Worm (Caenorhabditis elegans) whole organism, L1 larva: ENCODE data around the gene C32D5.10.

Experiments
- C04F5.9 ChIP-seq: sonication (generic microtip); optimal IDR thresholded peaks from 2 replicates; lab custom pipeline; 2016; ENCODE audit warnings: missing genetic modification characterization, missing compliant biosample characterization
- C16A3.4 ChIP-seq: fragments of 150-350 bp; optimal IDR thresholded peaks from 2 replicates; lab custom pipeline; 2014; ENCODE audit warnings: missing biosample characterization, missing genetic modification characterization
- alr-1 ChIP-seq: fragments of 200-800 bp; sonication (Bioruptor generic); optimal IDR thresholded peaks from 2 replicates; lab custom pipeline; 2018; ENCODE audit warnings: borderline replicate concordance, mild to moderate bottlenecking, missing genetic modification characterization, missing compliant biosample characterization
- aly-2 ChIP-seq: fragments of 150-350 bp; optimal IDR thresholded peaks from 2 replicates; lab custom pipeline; 2014; ENCODE audit warnings: missing biosample characterization, missing genetic modification characterization
- ama-1 ChIP-seq: fragments of 150-350 bp; optimal IDR thresholded peaks from 2 replicates; lab custom pipeline; 2014
- blmp-1 ChIP-seq: fragments of 150-350 bp; optimal IDR thresholded peaks from 2 replicates; lab custom pipeline; 2014; ENCODE audit warnings: missing biosample characterization, missing genetic modification characterization
- ceh-82 ChIP-seq, 3 experiments: fragments of 150-350 bp in 1 of 3; sonication (generic microtip) in 2 of 3; optimal IDR thresholded peaks; 2 replicates each; lab custom pipeline; 2014 to 2017; ENCODE audit warnings: missing biosample characterization in 3 of 3, missing genetic modification characterization in 3 of 3
- dpl-1 ChIP-seq, 3 experiments: fragments of 150-350 bp in 2 of 3; sonication (generic microtip) in 1 of 3; optimal IDR thresholded peaks; 2 replicates each; lab custom pipeline; 2014 to 2017; ENCODE audit warnings: missing biosample characterization in 3 of 3, missing genetic modification characterization in 3 of 3, missing genetic modification reagents in 3 of 3
- dsc-1 ChIP-seq: sonication (generic microtip); optimal IDR thresholded peaks from 2 replicates; lab custom pipeline; 2016; ENCODE audit warnings: mild to moderate bottlenecking, missing genetic modification characterization, missing compliant biosample characterization
- efl-3 ChIP-seq: fragments of 200-800 bp; sonication (Bioruptor generic); optimal IDR thresholded peaks from 2 replicates; lab custom pipeline; 2018; ENCODE audit warnings: mild to moderate bottlenecking, missing genetic modification characterization, missing compliant biosample characterization
- elt-2 ChIP-seq: sonication (generic microtip); optimal IDR thresholded peaks from 2 replicates; lab custom pipeline; 2016; ENCODE audit warnings: missing genetic modification characterization, mild to moderate bottlenecking, inconsistent platforms, missing compliant biosample characterization, missing genetic modification reagents
- fkh-10 ChIP-seq: sonication (generic microtip); optimal IDR thresholded peaks from 2 replicates; lab custom pipeline; 2017; ENCODE audit warnings: missing biosample characterization, missing genetic modification reagents, missing genetic modification characterization
- fkh-8 ChIP-seq: sonication (generic microtip); optimal IDR thresholded peaks from 2 replicates; lab custom pipeline; 2016; ENCODE audit warnings: mild to moderate bottlenecking, missing genetic modification characterization, missing compliant biosample characterization
- fos-1 ChIP-seq: fragments of 150-350 bp; optimal IDR thresholded peaks from 2 replicates; lab custom pipeline; 2014; ENCODE audit warnings: missing biosample characterization, missing genetic modification characterization
- grh-1 ChIP-seq: fragments of 200-800 bp; sonication (Bioruptor generic); IDR thresholded peaks from 2 replicates; pipeline ENCODE4 v1.3.6; 2022; ENCODE audit warnings: missing genetic modification reagents, missing genetic modification characterization, missing compliant biosample characterization
- hpl-2 ChIP-seq: fragments of 150-350 bp; optimal IDR thresholded peaks from 2 replicates; lab custom pipeline; 2014; ENCODE audit warnings: missing biosample characterization, missing genetic modification reagents, missing genetic modification characterization
- isw-1 ChIP-seq: fragments of 200-800 bp; sonication (Bioruptor generic); IDR thresholded peaks from 2 replicates; pipeline ENCODE4 v1.3.6; 2022; ENCODE audit warnings: missing genetic modification characterization, missing compliant biosample characterization
- jun-1 ChIP-seq: fragments of 150-350 bp; optimal IDR thresholded peaks from 2 replicates; lab custom pipeline; 2014; ENCODE audit warnings: missing biosample characterization, missing genetic modification reagents, missing genetic modification characterization
- lin-13 ChIP-seq: fragments of 150-350 bp; optimal IDR thresholded peaks from 2 replicates; lab custom pipeline; 2014; ENCODE audit warnings: missing biosample characterization, missing genetic modification reagents, missing genetic modification characterization
- lir-3 ChIP-seq: sonication (generic microtip); optimal IDR thresholded peaks from 2 replicates; lab custom pipeline; 2016; ENCODE audit warnings: mild to moderate bottlenecking, missing genetic modification characterization, moderate library complexity, missing compliant biosample characterization; ENCODE audit not compliant: poor library complexity
- mab-9 ChIP-seq: fragments of 200-800 bp; sonication (Bioruptor generic); IDR thresholded peaks from 2 replicates; pipeline ENCODE4 v1.3.6; 2022; ENCODE audit warnings: missing genetic modification reagents, missing genetic modification characterization, missing compliant biosample characterization
- mdl-1 ChIP-seq, 2 experiments: fragments of 150-350 bp; optimal IDR thresholded peaks; 2 replicates each; lab custom pipeline; 2014 to 2017; ENCODE audit warnings: missing biosample characterization in 2 of 2, missing genetic modification characterization in 2 of 2, inconsistent platforms in 1 of 2
- mef-2 ChIP-seq: fragments of 150-350 bp; optimal IDR thresholded peaks from 2 replicates; lab custom pipeline; 2014; ENCODE audit warnings: missing biosample characterization, missing genetic modification characterization
- mep-1 ChIP-seq: fragments of 150-350 bp; optimal IDR thresholded peaks from 2 replicates; lab custom pipeline; 2014; ENCODE audit warnings: missing biosample characterization, missing genetic modification characterization
- nhr-11 ChIP-seq: fragments of 150-350 bp; optimal IDR thresholded peaks from 2 replicates; lab custom pipeline; 2014; ENCODE audit warnings: missing biosample characterization, missing genetic modification characterization
- nhr-12 ChIP-seq: sonication (generic microtip); optimal IDR thresholded peaks from 2 replicates; lab custom pipeline; 2017; ENCODE audit warnings: missing biosample characterization, missing genetic modification characterization
- nhr-20 ChIP-seq: sonication (generic microtip); optimal IDR thresholded peaks from 2 replicates; lab custom pipeline; 2016; ENCODE audit warnings: mild to moderate bottlenecking, missing genetic modification characterization, missing compliant biosample characterization
- nhr-237 ChIP-seq: fragments of 150-350 bp; optimal IDR thresholded peaks from 2 replicates; lab custom pipeline; 2014; ENCODE audit warnings: missing biosample characterization, missing genetic modification characterization
- nhr-28 ChIP-seq: fragments of 150-350 bp; optimal IDR thresholded peaks from 2 replicates; lab custom pipeline; 2014; ENCODE audit warnings: missing biosample characterization, missing genetic modification characterization
- nhr-47 ChIP-seq: sonication (generic microtip); optimal IDR thresholded peaks from 2 replicates; lab custom pipeline; 2016; ENCODE audit warnings: mild to moderate bottlenecking, missing genetic modification characterization, moderate library complexity, missing compliant biosample characterization
- nhr-76 ChIP-seq: sonication (generic microtip); optimal IDR thresholded peaks from 2 replicates; lab custom pipeline; 2017; ENCODE audit warnings: missing biosample characterization, missing genetic modification characterization
- nhr-77 ChIP-seq: fragments of 150-350 bp; optimal IDR thresholded peaks from 2 replicates; lab custom pipeline; 2014; ENCODE audit warnings: missing biosample characterization, missing genetic modification characterization
- nhr-84 ChIP-seq: sonication (generic microtip); optimal IDR thresholded peaks from 2 replicates; lab custom pipeline; 2017; ENCODE audit warnings: missing biosample characterization, missing genetic modification characterization
- nhr-85 ChIP-seq: sonication (generic microtip); peaks from one replicate; lab custom pipeline; 2016; ENCODE audit warnings: missing genetic modification characterization, inconsistent platforms, missing compliant biosample characterization
- nhr-90 ChIP-seq: sonication (generic microtip); optimal IDR thresholded peaks from 2 replicates; lab custom pipeline; 2016; ENCODE audit warnings: mild to moderate bottlenecking, missing genetic modification characterization, missing compliant biosample characterization; ENCODE audit not compliant: poor library complexity
- pag-3 ChIP-seq: sonication (generic microtip); optimal IDR thresholded peaks from 2 replicates; lab custom pipeline; 2017; ENCODE audit warnings: missing genetic modification characterization, mild to moderate bottlenecking, missing compliant biosample characterization, antibody characterized with exemption, borderline replicate concordance; ENCODE audit not compliant: insufficient read depth
- pax-3 ChIP-seq: fragments of 200-800 bp; sonication (Bioruptor generic); optimal IDR thresholded peaks from 2 replicates; lab custom pipeline; 2018; ENCODE audit warnings: mild to moderate bottlenecking, missing genetic modification characterization, moderate library complexity, missing compliant biosample characterization
- rnt-1 ChIP-seq: sonication (generic microtip); optimal IDR thresholded peaks from 2 replicates; lab custom pipeline; 2016; ENCODE audit warnings: mild to moderate bottlenecking, missing genetic modification characterization, moderate library complexity, missing compliant biosample characterization
- skn-1 ChIP-seq: fragments of 150-350 bp; optimal IDR thresholded peaks from 2 replicates; lab custom pipeline; 2014; ENCODE audit warnings: missing biosample characterization, missing genetic modification characterization
- snpc-4 ChIP-seq: fragments of 150-350 bp; optimal IDR thresholded peaks from 2 replicates; lab custom pipeline; 2014; ENCODE audit warnings: missing biosample characterization, missing genetic modification characterization
- snu-23 ChIP-seq: sonication (generic microtip); optimal IDR thresholded peaks from 2 replicates; lab custom pipeline; 2016; ENCODE audit warnings: missing genetic modification characterization, missing compliant biosample characterization
- sptf-1 ChIP-seq: fragments of 150-350 bp; optimal IDR thresholded peaks from 2 replicates; lab custom pipeline; 2014; ENCODE audit warnings: missing biosample characterization, missing genetic modification characterization
- sup-37 ChIP-seq: fragments of 200-800 bp; sonication (Bioruptor generic); optimal IDR thresholded peaks from 2 replicates; lab custom pipeline; 2018; ENCODE audit warnings: mild to moderate bottlenecking, missing genetic modification characterization, missing compliant biosample characterization
- swsn-7 ChIP-seq: sonication (generic microtip); optimal IDR thresholded peaks from 2 replicates; lab custom pipeline; 2016; ENCODE audit warnings: missing genetic modification characterization, missing compliant biosample characterization
- tbx-2 ChIP-seq: sonication (generic microtip); optimal IDR thresholded peaks from 2 replicates; lab custom pipeline; 2016; ENCODE audit warnings: missing genetic modification characterization, missing compliant biosample characterization
- tlp-1 ChIP-seq: fragments of 150-350 bp; optimal IDR thresholded peaks from 2 replicates; lab custom pipeline; 2014; ENCODE audit warnings: missing biosample characterization, missing genetic modification characterization
- unc-130 ChIP-seq: fragments of 150-350 bp; optimal IDR thresholded peaks from 2 replicates; lab custom pipeline; 2017; ENCODE audit warnings: missing biosample characterization, missing genetic modification characterization, inconsistent platforms
- unc-30 ChIP-seq: sonication (generic microtip); optimal IDR thresholded peaks from 2 replicates; lab custom pipeline; 2017; ENCODE audit warnings: missing biosample characterization, missing genetic modification characterization
- unc-62 ChIP-seq: fragments of 150-350 bp; optimal IDR thresholded peaks from 2 replicates; lab custom pipeline; 2014; ENCODE audit warnings: missing biosample characterization, missing genetic modification reagents, missing genetic modification characterization
- vab-15 ChIP-seq: sonication (generic microtip); optimal IDR thresholded peaks from 2 replicates; lab custom pipeline; 2017; ENCODE audit warnings: missing genotype, mild to moderate bottlenecking, missing genetic modification characterization, missing compliant biosample characterization
- xbp-1 ChIP-seq: sonication (generic microtip); optimal IDR thresholded peaks from 2 replicates; lab custom pipeline; 2016; ENCODE audit warnings: missing genetic modification characterization, missing compliant biosample characterization
- zag-1 ChIP-seq: fragments of 150-350 bp; optimal IDR thresholded peaks from 2 replicates; lab custom pipeline; 2014; ENCODE audit warnings: missing biosample characterization, missing genetic modification characterization
- ztf-11 ChIP-seq, 2 experiments: sonication (generic microtip); optimal IDR thresholded peaks; 2 replicates each; lab custom pipeline; 2016 to 2017; ENCODE audit warnings: missing genetic modification characterization in 2 of 2, missing biosample characterization in 1 of 2, missing compliant biosample characterization in 1 of 2

Gene C32D5.10

ce11 chrII:6320655-6321388 lies 31.0 kb downstream of the C32D5.10 start, which contains the start of gene efr-3:
Gene efr-3, minus strand, starts transcription at chrII:6321159.
- no peak for TF ChIP-seq pag-3 (tag; lab: Kevin White, UChicago)
- no peak for TF ChIP-seq sup-37 (GFP tag; lab: Kevin White, UChicago)
- TF ChIP-seq nhr-47 (tag; lab: Kevin White, UChicago): peak; percentile 67
- TF ChIP-seq hpl-2 (GFP tag; lab: Kevin White, UChicago): no peak
- TF ChIP-seq fos-1: no peak
- TF ChIP-seq tlp-1: no peak
- TF ChIP-seq fkh-8 (tag; lab: Kevin White, UChicago): peak; percentile 3
- no peak for TF ChIP-seq aly-2 (tag; lab: Kevin White, UChicago)
- TF ChIP-seq isw-1 (GFP tag; lab: Robert Waterston, UW): peak; percentile 51
- TF ChIP-seq efl-3 (GFP tag; lab: Kevin White, UChicago): no peak
- TF ChIP-seq ceh-82 (tag; optimal IDR thresholded peaks at IDR 0.05; lab: Kevin White, UChicago): peak in 1 of 3 experiments; percentile 40
- peak; percentile 38 for TF ChIP-seq nhr-20
- TF ChIP-seq ama-1 (lab: Kevin White, UChicago): no peak
- TF ChIP-seq dsc-1 (tag; lab: Kevin White, UChicago): no peak
- TF ChIP-seq C16A3.4 (tag; lab: Kevin White, UChicago): peak; percentile 16
- no peak for TF ChIP-seq lin-13 (GFP tag; lab: Kevin White, UChicago)
- TF ChIP-seq nhr-11 (tag; lab: Kevin White, UChicago): peak; percentile 18
- no peak for TF ChIP-seq mdl-1 (tag; optimal IDR thresholded peaks at IDR 0.05; lab: Kevin White, UChicago)
- TF ChIP-seq tbx-2 (tag; lab: Kevin White, UChicago): peak; percentile 58
- no peak for TF ChIP-seq alr-1
- TF ChIP-seq nhr-76: no peak
- TF ChIP-seq vab-15: no peak
- peak; percentile 89 to 95 (median 93) for TF ChIP-seq dpl-1 (GFP tag; optimal IDR thresholded peaks at IDR 0.05; lab: Kevin White, UChicago)
- TF ChIP-seq nhr-12 (tag; lab: Kevin White, UChicago): no peak
- no peak for TF ChIP-seq grh-1
- no peak for TF ChIP-seq unc-130 (tag; lab: Kevin White, UChicago)
- no peak for TF ChIP-seq ztf-11 (tag; optimal IDR thresholded peaks at IDR 0.05; lab: Kevin White, UChicago)
- no peak for TF ChIP-seq unc-30
- no peak for TF ChIP-seq fkh-10
- peak; percentile 40 for TF ChIP-seq skn-1 (tag; lab: Kevin White, UChicago)
- TF ChIP-seq snu-23 (GFP tag; lab: Kevin White, UChicago): peak; percentile 55
- TF ChIP-seq nhr-90 (tag; lab: Kevin White, UChicago): peak; percentile 21
- TF ChIP-seq nhr-77: no peak
- no peak for TF ChIP-seq C04F5.9 (tag; lab: Kevin White, UChicago)
- no peak for TF ChIP-seq lir-3 (tag; lab: Kevin White, UChicago)
- TF ChIP-seq sptf-1: no peak
- peak; percentile 51 for TF ChIP-seq nhr-85
- no peak for TF ChIP-seq mab-9
- TF ChIP-seq mep-1 (tag; lab: Kevin White, UChicago): peak; percentile 62
- TF ChIP-seq snpc-4 (tag; lab: Kevin White, UChicago): peak; percentile 24
- TF ChIP-seq pax-3 (tag; lab: Kevin White, UChicago): no peak
- peak; percentile 55 for TF ChIP-seq xbp-1 (tag; lab: Kevin White, UChicago)
- TF ChIP-seq rnt-1 (tag; lab: Kevin White, UChicago): peak; percentile 58
- TF ChIP-seq mef-2 (tag; lab: Kevin White, UChicago): no peak
- no peak for TF ChIP-seq nhr-84
- TF ChIP-seq zag-1 (tag; lab: Kevin White, UChicago): no peak
- TF ChIP-seq unc-62 (GFP tag; lab: Kevin White, UChicago): no peak
- no peak for TF ChIP-seq jun-1
- TF ChIP-seq nhr-28 (tag; lab: Kevin White, UChicago): no peak
- TF ChIP-seq nhr-237 (tag; lab: Kevin White, UChicago): no peak
- TF ChIP-seq blmp-1: peak; percentile 31
- TF ChIP-seq elt-2 (tag; lab: Kevin White, UChicago): no peak
- peak; percentile 21 for TF ChIP-seq swsn-7 (tag; lab: Kevin White, UChicago)
